Worm (Caenorhabditis elegans): ENCODE measurements around the gene ZK632.2.

The ZK632.2 gene

DNA sequence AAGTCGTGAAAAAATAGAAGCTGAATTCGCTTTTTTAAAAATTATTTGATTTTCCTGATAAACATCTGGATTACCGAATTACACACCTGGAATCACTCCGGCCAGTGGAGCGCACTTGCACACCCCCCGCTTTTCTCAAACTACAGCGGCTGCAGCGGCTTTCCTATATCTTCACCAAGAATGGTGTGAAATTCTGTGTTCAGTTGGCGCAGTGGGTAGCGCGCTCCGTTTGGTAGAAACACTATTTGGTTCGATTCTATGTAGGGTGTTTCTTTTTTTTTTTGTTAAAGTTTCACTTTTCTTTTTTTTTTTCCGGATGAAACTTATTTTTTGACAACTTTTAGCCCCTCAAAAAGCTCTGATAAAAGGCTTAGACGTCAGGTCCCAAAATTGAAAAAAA is 50.2 kb downstream of the ZK632.2 start (continued):
- TF ChIP-seq snpc-1.2 (GFP tag; IDR thresholded peaks at IDR 0.05) (peak; percentile 73), Y48G9A.11 (GFP tag; IDR thresholded peaks at IDR 0.05) (peak; percentile 58), ctbp-1 (GFP tag; IDR thresholded peaks at IDR 0.05) (peak; percentile 34; the same call in 1 of the 2 replicates), vab-7 (GFP tag; IDR thresholded peaks at IDR 0.05) (peak; percentile 69), F44E2.7 (GFP tag; IDR thresholded peaks at IDR 0.05) (0 out of 2 replicates have a peak, but pooled peaks have one; percentile 20)

ce11 chrIII:9849950-9850349 is 51.0 kb downstream of the ZK632.2 start:
- TF ChIP-seq lin-38 (GFP tag; IDR thresholded peaks at IDR 0.05) (no peak), Y105C5A.15 (GFP tag; IDR thresholded peaks at IDR 0.05) (no peak), spr-1 (tag; optimal IDR thresholded peaks at IDR 0.05) (no peak), skn-1 (tag; optimal IDR thresholded peaks at IDR 0.05) (no peak), php-3 (GFP tag; IDR thresholded peaks at IDR 0.05) (peak; percentile 65), attf-4 (tag; optimal IDR thresholded peaks at IDR 0.05) (no peak), dmd-9 (GFP tag; IDR thresholded peaks at IDR 0.05) (no peak), mep-1 (tag; optimal IDR thresholded peaks at IDR 0.05) (peak; percentile 6), gei-8 (GFP tag; optimal IDR thresholded peaks at IDR 0.05) (no peak), zfp-3 (GFP tag; conservative IDR thresholded peaks at IDR 0.05) (no peak), fkh-10 (GFP tag; optimal IDR thresholded peaks at IDR 0.05) (no peak), R02D3.7 (tag; optimal IDR thresholded peaks at IDR 0.05) (no peak), nhr-28 (tag; optimal IDR thresholded peaks at IDR 0.05) (peak; percentile 87), saeg-2 (GFP tag; IDR thresholded peaks at IDR 0.05) (no peak), snpc-1.2 (GFP tag; IDR thresholded peaks at IDR 0.05) (no peak), nhr-237 (tag; optimal IDR thresholded peaks at IDR 0.05) (no peak), set-16 (GFP tag; IDR thresholded peaks at IDR 0.05) (no peak), ces-1 (GFP tag; optimal IDR thresholded peaks at IDR 0.05) (no peak), dmd-8 (GFP tag; IDR thresholded peaks at IDR 0.05) (no peak), mdl-1 (tag; optimal IDR thresholded peaks at IDR 0.05) (peak in 1 of 2 experiments; percentile 54), hmg-1.1 (GFP tag; IDR thresholded peaks at IDR 0.05) (no peak), ctbp-1 (GFP tag; IDR thresholded peaks at IDR 0.05) (no peak), hlh-30 (tag; optimal IDR thresholded peaks at IDR 0.05; ENCODE audit: insufficient read depth) (peak; percentile 57), nhr-77 (tag; optimal IDR thresholded peaks at IDR 0.05) (peak; percentile 33), zag-1 (tag; optimal IDR thresholded peaks at IDR 0.05) (no peak), dmd-6 (GFP tag; IDR thresholded peaks at IDR 0.05) (peak; percentile 63), dve-1 (tag; optimal IDR thresholded peaks at IDR 0.05; ENCODE audit: insufficient read depth) (peak; percentile 85), tag-97 (GFP tag; IDR thresholded peaks at IDR 0.05) (no peak), Y48G9A.11 (GFP tag; IDR thresholded peaks at IDR 0.05) (no peak), unc-62 (GFP tag; optimal IDR thresholded peaks at IDR 0.05 in 1 of 2) (peak in 1 of 2 experiments; percentile 73), unc-62 (tag; optimal IDR thresholded peaks at IDR 0.05) (no peak), nhr-76 (tag; optimal IDR thresholded peaks at IDR 0.05) (no peak), lin-15B (tag; optimal IDR thresholded peaks at IDR 0.05) (no peak), sdz-12 (GFP tag; optimal IDR thresholded peaks at IDR 0.05) (no peak), F10B5.3 (tag; optimal IDR thresholded peaks at IDR 0.05) (no peak), daf-12 (tag; optimal IDR thresholded peaks at IDR 0.05) (no peak), lin-13 (GFP tag; optimal IDR thresholded peaks at IDR 0.05) (no peak), aly-2 (tag; optimal IDR thresholded peaks at IDR 0.05) (no peak), unc-39 (tag; optimal IDR thresholded peaks at IDR 0.05) (no peak), nhr-41 (GFP tag; IDR thresholded peaks at IDR 0.05) (no peak), lin-39 (tag; optimal IDR thresholded peaks at IDR 0.05) (no peak), ceh-28 (tag; optimal IDR thresholded peaks at IDR 0.05) (no peak), hlh-11 (tag; optimal IDR thresholded peaks at IDR 0.05) (peak; percentile 58), ceh-62 (tag; optimal IDR thresholded peaks at IDR 0.05) (no peak), nhr-102 (tag; optimal IDR thresholded peaks at IDR 0.05) (peak; percentile 10), mxl-2 (GFP tag; conservative IDR thresholded peaks at IDR 0.05) (no peak), ceh-20 (GFP tag; IDR thresholded peaks at IDR 0.05) (no peak), egl-43 (GFP tag; IDR thresholded peaks at IDR 0.05) (no peak)

Measured in whole organism, L4 larva.